Worm (Caenorhabditis elegans) whole organism, late embryonic: ENCODE data around the gene sel-15.

Experiments used
- C08G9.2 ChIP-seq: sonication (generic microtip); optimal IDR thresholded peaks from 2 replicates; lab custom pipeline; 2016; ENCODE audit warnings: mild to moderate bottlenecking, missing genetic modification characterization, moderate library complexity, missing compliant biosample characterization
- C38D4.7 ChIP-seq: fragments of 200-800 bp; sonication (Bioruptor generic); optimal IDR thresholded peaks from 2 replicates; lab custom pipeline; 2018; ENCODE audit warnings: mild to moderate bottlenecking, missing genetic modification characterization, moderate library complexity, missing compliant biosample characterization
- F13H6.1 ChIP-seq: sonication (generic microtip); optimal IDR thresholded peaks from 2 replicates; lab custom pipeline; 2016; ENCODE audit warnings: missing genetic modification characterization, missing compliant biosample characterization
- K09A11.1 ChIP-seq: sonication (generic microtip); optimal IDR thresholded peaks from 2 replicates; lab custom pipeline; 2017; ENCODE audit warnings: antibody characterized with exemption, mild to moderate bottlenecking, missing genetic modification characterization, missing compliant biosample characterization; ENCODE audit not compliant: insufficient read depth
- Y22D7AL.16 ChIP-seq: sonication (generic microtip); optimal IDR thresholded peaks from 2 replicates; lab custom pipeline; 2016; ENCODE audit warnings: missing genetic modification characterization, missing compliant biosample characterization
- ahr-1 ChIP-seq: sonication (generic microtip); optimal IDR thresholded peaks from 2 replicates; lab custom pipeline; 2016; ENCODE audit warnings: missing genetic modification characterization, missing compliant biosample characterization
- ama-1 ChIP-seq: fragments of 150-350 bp; optimal IDR thresholded peaks from 2 replicates; lab custom pipeline; 2014
- ceh-14 ChIP-seq: sonication (generic microtip); optimal IDR thresholded peaks from 2 replicates; lab custom pipeline; 2016; ENCODE audit warnings: missing genotype, missing genetic modification characterization, missing compliant biosample characterization
- ceh-2 ChIP-seq: sonication (generic microtip); optimal IDR thresholded peaks from 2 replicates; lab custom pipeline; 2016; ENCODE audit warnings: missing genotype, missing genetic modification characterization, missing compliant biosample characterization
- ceh-31 ChIP-seq: sonication (generic microtip); optimal IDR thresholded peaks from 2 replicates; lab custom pipeline; 2016; ENCODE audit warnings: missing genetic modification characterization, missing compliant biosample characterization
- ceh-34 ChIP-seq: sonication (generic microtip); optimal IDR thresholded peaks from 2 replicates; lab custom pipeline; 2016; ENCODE audit warnings: mild to moderate bottlenecking, missing genetic modification characterization, missing compliant biosample characterization
- ceh-45 ChIP-seq: fragments of 200-800 bp; sonication (Bioruptor generic); IDR thresholded peaks from 2 replicates; pipeline ENCODE4 v1.3.6; 2022; ENCODE audit warnings: missing genetic modification reagents, missing genetic modification characterization, missing compliant biosample characterization
- ceh-48 ChIP-seq: sonication (generic microtip); optimal IDR thresholded peaks from 2 replicates; lab custom pipeline; 2016; ENCODE audit warnings: missing genetic modification characterization, inconsistent platforms, missing compliant biosample characterization
- ceh-6 ChIP-seq: fragments of 200-800 bp; sonication (Bioruptor generic); optimal IDR thresholded peaks from 2 replicates; lab custom pipeline; 2018; ENCODE audit warnings: mild to moderate bottlenecking, missing genetic modification characterization, missing compliant biosample characterization
- ceh-9 ChIP-seq: sonication (generic microtip); optimal IDR thresholded peaks from 2 replicates; lab custom pipeline; 2016; ENCODE audit warnings: mild to moderate bottlenecking, missing genetic modification characterization, inconsistent platforms, missing compliant biosample characterization
- dmd-4 ChIP-seq: sonication (generic microtip); optimal IDR thresholded peaks from 2 replicates; lab custom pipeline; 2016; ENCODE audit warnings: borderline replicate concordance, missing genetic modification characterization, missing compliant biosample characterization
- elt-2 ChIP-seq: sonication (generic microtip); optimal IDR thresholded peaks from 2 replicates; lab custom pipeline; 2016; ENCODE audit warnings: missing genetic modification reagents, missing genetic modification characterization, missing compliant biosample characterization
- elt-4 ChIP-seq: sonication (generic microtip); optimal IDR thresholded peaks from 2 replicates; lab custom pipeline; 2016; ENCODE audit warnings: missing genetic modification characterization, missing compliant biosample characterization
- eyg-1 ChIP-seq: sonication (generic microtip); optimal IDR thresholded peaks from 2 replicates; lab custom pipeline; 2016; ENCODE audit warnings: missing genotype, missing genetic modification characterization, missing compliant biosample characterization
- fax-1 ChIP-seq: sonication (generic microtip); optimal IDR thresholded peaks from 2 replicates; lab custom pipeline; 2016; ENCODE audit warnings: missing genotype, missing genetic modification characterization, missing compliant biosample characterization
- fkh-6 ChIP-seq: sonication (generic microtip); optimal IDR thresholded peaks from 2 replicates; lab custom pipeline; 2016; ENCODE audit warnings: missing genetic modification characterization, missing compliant biosample characterization
- gmeb-2 ChIP-seq: sonication (generic microtip); optimal IDR thresholded peaks from 2 replicates; lab custom pipeline; 2016; ENCODE audit warnings: missing genetic modification characterization, inconsistent platforms, missing compliant biosample characterization
- hlh-13 ChIP-seq: fragments of 200-800 bp; sonication (Bioruptor generic); optimal IDR thresholded peaks from 2 replicates; lab custom pipeline; 2018; ENCODE audit warnings: mild to moderate bottlenecking, missing genetic modification characterization, missing compliant biosample characterization
- hlh-6 ChIP-seq: sonication (generic microtip); optimal IDR thresholded peaks from 2 replicates; lab custom pipeline; 2016; ENCODE audit warnings: missing genotype, missing genetic modification characterization, missing compliant biosample characterization
- lim-6 ChIP-seq: sonication (generic microtip); optimal IDR thresholded peaks from 2 replicates; lab custom pipeline; 2016; ENCODE audit warnings: missing genetic modification characterization, missing compliant biosample characterization
- madf-2 ChIP-seq: sonication (generic microtip); optimal IDR thresholded peaks from 2 replicates; lab custom pipeline; 2017; ENCODE audit warnings: missing genetic modification characterization, missing compliant biosample characterization
- mec-3 ChIP-seq: sonication (generic microtip); optimal IDR thresholded peaks from 2 replicates; lab custom pipeline; 2016; ENCODE audit warnings: borderline replicate concordance, missing genetic modification characterization, missing compliant biosample characterization
- nfya-1 ChIP-seq: sonication (generic microtip); optimal IDR thresholded peaks from 2 replicates; lab custom pipeline; 2017; ENCODE audit warnings: missing genetic modification characterization, mild to moderate bottlenecking, missing compliant biosample characterization, antibody characterized with exemption, moderate library complexity
- nhr-232 ChIP-seq: sonication (generic microtip); optimal IDR thresholded peaks from 2 replicates; lab custom pipeline; 2016; ENCODE audit warnings: missing genetic modification characterization, missing compliant biosample characterization
- odd-2 ChIP-seq: sonication (generic microtip); optimal IDR thresholded peaks from 2 replicates; lab custom pipeline; 2017; ENCODE audit warnings: antibody characterized with exemption, mild to moderate bottlenecking, missing genetic modification characterization, missing compliant biosample characterization
- pag-3 ChIP-seq: sonication (generic microtip); optimal IDR thresholded peaks from 2 replicates; lab custom pipeline; 2016; ENCODE audit warnings: missing compliant biosample characterization, missing genetic modification characterization, borderline replicate concordance
- pat-9 ChIP-seq: fragments of 200-800 bp; sonication (Bioruptor generic); optimal IDR thresholded peaks from 2 replicates; lab custom pipeline; 2018; ENCODE audit warnings: mild to moderate bottlenecking, missing genetic modification characterization, moderate library complexity, missing compliant biosample characterization
- pax-1 ChIP-seq: fragments of 150-350 bp; optimal IDR thresholded peaks from 2 replicates; lab custom pipeline; 2014; ENCODE audit warnings: missing biosample characterization, missing genetic modification characterization
- pha-2 ChIP-seq: sonication (generic microtip); optimal IDR thresholded peaks from 2 replicates; lab custom pipeline; 2017; ENCODE audit warnings: mild to moderate bottlenecking, missing genetic modification characterization, missing compliant biosample characterization
- pqm-1 ChIP-seq: sonication (generic microtip); optimal IDR thresholded peaks from 2 replicates; lab custom pipeline; 2016; ENCODE audit warnings: missing genetic modification characterization, missing compliant biosample characterization
- pros-1 ChIP-seq: fragments of 150-350 bp; optimal IDR thresholded peaks from 2 replicates; lab custom pipeline; 2014; ENCODE audit warnings: missing biosample characterization, missing genetic modification reagents, missing genetic modification characterization
- rnt-1 ChIP-seq: sonication (generic microtip); optimal IDR thresholded peaks from 2 replicates; lab custom pipeline; 2016; ENCODE audit warnings: missing genetic modification characterization, missing compliant biosample characterization
- sdc-2 ChIP-seq: sonication (generic microtip); optimal IDR thresholded peaks from 2 replicates; lab custom pipeline; 2016; ENCODE audit warnings: missing genotype, missing genetic modification characterization, missing compliant biosample characterization
- sox-2 ChIP-seq: fragments of 200-800 bp; sonication (Bioruptor generic); IDR thresholded peaks from 2 replicates; pipeline ENCODE4 v1.3.6; 2022; ENCODE audit warnings: missing genetic modification reagents, missing genetic modification characterization, missing compliant biosample characterization
- sox-4 ChIP-seq: sonication (generic microtip); optimal IDR thresholded peaks from 2 replicates; lab custom pipeline; 2017; ENCODE audit warnings: mild to moderate bottlenecking, missing genetic modification characterization, inconsistent platforms, missing compliant biosample characterization
- tbx-2 ChIP-seq: sonication (generic microtip); optimal IDR thresholded peaks from 2 replicates; lab custom pipeline; 2016; ENCODE audit warnings: missing genetic modification characterization, missing compliant biosample characterization
- unc-3 ChIP-seq, 2 experiments: fragments of 200-800 bp in 1 of 2; sonication (Bioruptor generic) in 1 of 2; sonication (generic microtip) in 1 of 2; conservative IDR thresholded peaks in 1 of 2; optimal IDR thresholded peaks in 1 of 2; 2 replicates each; pipeline versions ENCODE4 v1.3.6 to Lab custom; 2016 to 2022; ENCODE audit warnings: missing compliant biosample characterization in 2 of 2, missing genetic modification characterization in 2 of 2, missing genetic modification reagents in 1 of 2
- unc-42 ChIP-seq: sonication (generic microtip); optimal IDR thresholded peaks from 2 replicates; lab custom pipeline; 2016; ENCODE audit warnings: missing genotype, missing genetic modification characterization, missing compliant biosample characterization
- unc-86 ChIP-seq: sonication (generic microtip); optimal IDR thresholded peaks from 2 replicates; lab custom pipeline; 2016; ENCODE audit warnings: missing genetic modification characterization, missing compliant biosample characterization
- ztf-16 ChIP-seq: sonication (generic microtip); optimal IDR thresholded peaks from 2 replicates; lab custom pipeline; 2017; ENCODE audit warnings: missing genetic modification characterization, missing compliant biosample characterization

The sel-15 gene

DNA sequence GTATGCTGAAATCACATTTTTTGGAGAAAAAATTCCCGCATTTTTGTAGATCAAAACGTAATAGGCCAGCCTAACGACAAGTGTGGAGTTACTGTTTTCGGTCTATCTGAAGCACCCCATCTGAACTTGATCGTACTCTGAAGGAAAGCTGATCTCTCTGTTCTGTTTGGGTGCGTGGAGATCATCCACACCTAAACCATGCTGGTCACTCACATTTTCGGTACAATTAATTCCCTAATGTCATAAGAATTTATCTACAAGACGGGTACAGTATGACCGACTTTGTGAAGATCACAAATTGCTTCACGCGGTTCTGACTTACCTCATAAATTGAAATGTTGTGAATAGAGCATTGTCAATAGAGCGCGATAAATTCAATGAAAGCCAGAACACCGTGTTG, 46.3 kb downstream of the sel-15 start:
- no peak for TF ChIP-seq ceh-9 (tag; lab: Kevin White, UChicago)
- TF ChIP-seq ceh-45 (GFP tag; lab: Robert Waterston, UW): no peak
- no peak for TF ChIP-seq tbx-2
- TF ChIP-seq lim-6 (tag; lab: Kevin White, UChicago): no peak
- no peak for TF ChIP-seq rnt-1 (tag; lab: Kevin White, UChicago)
- no peak for TF ChIP-seq sdc-2 (tag; lab: Kevin White, UChicago)
- TF ChIP-seq mec-3: no peak
- no peak for TF ChIP-seq ceh-2 (tag; lab: Kevin White, UChicago)
- no peak for TF ChIP-seq pat-9 (tag; lab: Kevin White, UChicago)
- TF ChIP-seq, all 69 proteins: peak for 0

DNA sequence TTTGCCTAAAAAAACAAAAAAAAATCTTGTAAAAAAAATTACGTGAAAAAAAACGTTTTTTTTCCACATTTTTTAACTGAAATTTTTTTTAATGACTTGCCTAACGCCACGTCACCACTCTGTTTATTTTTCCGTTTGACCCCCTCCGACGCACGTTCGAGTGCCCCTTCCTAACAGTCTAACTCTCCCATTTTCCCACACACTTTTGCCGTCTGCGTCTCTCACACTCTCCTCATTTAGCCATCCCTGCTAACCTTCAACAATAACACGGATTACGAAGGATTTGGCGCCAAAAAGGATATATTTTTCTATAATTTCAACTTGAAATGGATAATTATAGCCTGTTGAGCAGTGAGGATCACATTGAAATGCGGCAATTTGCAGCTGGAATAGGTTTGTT, 49.0 kb downstream of the sel-15 start:
- TF ChIP-seq sox-4 (tag; lab: Kevin White, UChicago): no peak
- no peak for TF ChIP-seq dmd-4
- TF ChIP-seq ama-1 (lab: Kevin White, UChicago): no peak
- TF ChIP-seq pag-3 (tag; lab: Kevin White, UChicago): no peak
- TF ChIP-seq madf-2 (tag; lab: Kevin White, UChicago): no peak
- no peak for TF ChIP-seq F13H6.1 (tag; lab: Kevin White, UChicago)
- TF ChIP-seq ahr-1: no peak
- no peak for TF ChIP-seq unc-42 (tag; lab: Kevin White, UChicago)
- no peak for TF ChIP-seq nhr-232 (tag; lab: Kevin White, UChicago)
- TF ChIP-seq unc-3 (GFP tag; conservative IDR thresholded peaks at IDR 0.05; lab: Robert Waterston, UW): no peak
- no peak for TF ChIP-seq unc-3 (tag; optimal IDR thresholded peaks at IDR 0.05; lab: Kevin White, UChicago)
- TF ChIP-seq tbx-2: peak; percentile 22
- TF ChIP-seq sox-2 (GFP tag; lab: Robert Waterston, UW): no peak
- TF ChIP-seq ceh-34 (tag; lab: Kevin White, UChicago): peak; percentile 2
- no peak for TF ChIP-seq C38D4.7 (GFP tag; lab: Kevin White, UChicago)
- no peak for TF ChIP-seq ceh-6
- TF ChIP-seq ceh-2 (tag; lab: Kevin White, UChicago): no peak
- TF ChIP-seq pqm-1: no peak
- no peak for TF ChIP-seq unc-86
- TF ChIP-seq eyg-1 (tag; lab: Kevin White, UChicago): peak; percentile 5
- TF ChIP-seq elt-2 (tag; lab: Kevin White, UChicago): no peak
- no peak for TF ChIP-seq ceh-14 (tag; lab: Kevin White, UChicago)
- TF ChIP-seq ceh-31 (tag; lab: Kevin White, UChicago): peak; percentile 5
- TF ChIP-seq fax-1 (tag; lab: Kevin White, UChicago): no peak
- no peak for TF ChIP-seq hlh-13 (GFP tag; lab: Kevin White, UChicago)
- TF ChIP-seq K09A11.1: no peak
- TF ChIP-seq pros-1: no peak
- no peak for TF ChIP-seq hlh-6 (tag; lab: Kevin White, UChicago)
- TF ChIP-seq gmeb-2 (tag; lab: Kevin White, UChicago): no peak
- TF ChIP-seq ceh-48 (tag; lab: Kevin White, UChicago): no peak

DNA sequence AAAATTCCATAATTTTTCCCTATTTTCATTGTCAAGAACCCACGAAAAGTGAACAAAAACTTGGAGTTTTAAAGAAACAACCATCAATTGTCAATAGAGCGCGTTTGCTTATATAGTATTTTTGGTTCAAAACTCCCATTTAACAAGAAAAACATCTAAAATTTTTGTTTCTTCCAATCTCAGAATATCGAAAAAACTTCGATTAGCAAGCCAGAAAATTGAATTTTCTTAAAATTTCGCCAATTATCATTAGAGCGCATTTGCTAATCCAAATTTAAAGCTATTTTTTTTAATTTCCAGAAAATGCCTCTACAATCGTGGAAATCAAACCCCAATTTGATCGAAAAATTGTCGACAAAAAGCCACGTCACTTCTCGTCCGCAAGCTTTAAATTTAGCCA, 49.8 kb downstream of the sel-15 start, which contains the start of gene orai-1:
Gene orai-1 (plus strand): TSS at position 301 of the 400 bp plus-strand sequence.
- no peak for TF ChIP-seq madf-2 (tag; lab: Kevin White, UChicago)

DNA sequence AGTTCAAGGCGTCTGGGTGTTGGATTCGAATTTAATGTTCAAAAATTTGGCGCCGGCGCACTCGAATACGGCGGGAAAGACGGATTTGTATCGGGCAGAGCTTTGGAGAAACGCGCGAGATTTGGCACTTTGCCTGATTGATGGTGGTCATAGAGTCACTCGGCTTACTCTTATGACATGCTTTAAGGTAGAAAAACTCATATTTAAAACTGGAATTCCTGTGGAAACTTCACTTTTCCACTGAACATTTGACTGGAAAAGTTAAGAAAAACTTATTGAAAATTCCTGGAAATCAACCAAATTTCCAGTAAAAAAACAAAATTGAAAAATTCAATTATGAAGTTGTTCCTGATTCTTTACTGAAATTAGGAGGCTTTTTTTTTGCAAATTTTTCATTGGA, 51.6 kb downstream of the sel-15 start:
- no peak for TF ChIP-seq pat-9 (tag; lab: Kevin White, UChicago)
- no peak for TF ChIP-seq tbx-2
- TF ChIP-seq ceh-48 (tag; lab: Kevin White, UChicago): no peak
- TF ChIP-seq sdc-2 (tag; lab: Kevin White, UChicago): no peak
- TF ChIP-seq ceh-6: no peak
- TF ChIP-seq madf-2 (tag; lab: Kevin White, UChicago): no peak
- TF ChIP-seq ztf-16 (tag; lab: Kevin White, UChicago): no peak
- no peak for TF ChIP-seq fkh-6 (tag; lab: Kevin White, UChicago)
- TF ChIP-seq odd-2 (tag; lab: Kevin White, UChicago): no peak
- no peak for TF ChIP-seq sox-2 (GFP tag; lab: Robert Waterston, UW)
- no peak for TF ChIP-seq nfya-1 (tag; lab: Kevin White, UChicago)
- TF ChIP-seq Y22D7AL.16 (tag; lab: Kevin White, UChicago): no peak
- TF ChIP-seq unc-3 (GFP tag; conservative IDR thresholded peaks at IDR 0.05; lab: Robert Waterston, UW): no peak
- TF ChIP-seq unc-3 (tag; optimal IDR thresholded peaks at IDR 0.05; lab: Kevin White, UChicago): no peak
- no peak for TF ChIP-seq elt-4
- no peak for TF ChIP-seq pax-1
- TF ChIP-seq pha-2 (tag; lab: Kevin White, UChicago): no peak
- no peak for TF ChIP-seq C08G9.2 (tag; lab: Kevin White, UChicago)
- TF ChIP-seq elt-2 (tag; lab: Kevin White, UChicago): no peak
